Worm (Caenorhabditis elegans) whole organism, late embryonic: ENCODE results near the gene M151.10.

Experiments
- C38D4.7 ChIP-seq: fragments of 200-800 bp; sonication (Bioruptor generic); optimal IDR thresholded peaks from 2 replicates; lab custom pipeline; 2018; ENCODE audit warnings: mild to moderate bottlenecking, missing genetic modification characterization, moderate library complexity, missing compliant biosample characterization
- K02D7.2 ChIP-seq: sonication (generic microtip); optimal IDR thresholded peaks from 2 replicates; lab custom pipeline; 2017; ENCODE audit warnings: mild to moderate bottlenecking, missing genetic modification characterization, missing compliant biosample characterization
- K09A11.1 ChIP-seq: sonication (generic microtip); optimal IDR thresholded peaks from 2 replicates; lab custom pipeline; 2017; ENCODE audit warnings: antibody characterized with exemption, mild to moderate bottlenecking, missing genetic modification characterization, missing compliant biosample characterization; ENCODE audit not compliant: insufficient read depth
- ama-1 ChIP-seq: fragments of 150-350 bp; optimal IDR thresholded peaks from 2 replicates; lab custom pipeline; 2014
- ceh-22 ChIP-seq: sonication (generic microtip); optimal IDR thresholded peaks from 2 replicates; lab custom pipeline; 2017; ENCODE audit warnings: missing biosample characterization, missing genetic modification characterization
- ceh-45 ChIP-seq: fragments of 200-800 bp; sonication (Bioruptor generic); IDR thresholded peaks from 2 replicates; pipeline ENCODE4 v1.3.6; 2022; ENCODE audit warnings: missing genetic modification reagents, missing genetic modification characterization, missing compliant biosample characterization
- nhr-11 ChIP-seq: fragments of 150-350 bp; optimal IDR thresholded peaks from 2 replicates; lab custom pipeline; 2014; ENCODE audit warnings: missing biosample characterization, missing genetic modification characterization
- pha-4 ChIP-seq: fragments of 150-350 bp; optimal IDR thresholded peaks from 2 replicates; lab custom pipeline; 2018; ENCODE audit warnings: missing biosample characterization, missing genetic modification reagents, missing genetic modification characterization
- unc-86 ChIP-seq: sonication (generic microtip); optimal IDR thresholded peaks from 2 replicates; lab custom pipeline; 2016; ENCODE audit warnings: missing genetic modification characterization, missing compliant biosample characterization

- no peak for TF ChIP-seq K09A11.1
- no peak for TF ChIP-seq C38D4.7
- no peak for TF ChIP-seq ama-1 (lab: Kevin White, UChicago)
- no peak for TF ChIP-seq K02D7.2 (tag; lab: Kevin White, UChicago)
- TF ChIP-seq nhr-11 (tag; lab: Kevin White, UChicago) = no peak
- no peak for TF ChIP-seq unc-86 (tag; lab: Kevin White, UChicago)
- TF ChIP-seq ceh-22 = no peak
- no peak for TF ChIP-seq ceh-45
- TF ChIP-seq pha-4 (tag; lab: Kevin White, UChicago) = no peak
These were observed 41.4 kb downstream of the M151.10 start, which contains the start of gene Y49F6A.11 for ce11 chrII:3598721-3599120.
